Fruit fly (Drosophila melanogaster) whole organism, prepupa: ENCODE measurements around the gene cbt.

ENCODE experiments used
- CG6163 ChIP-seq: fragments of 200-800 bp; sonication (Bioruptor generic); IDR thresholded peaks from 3 replicates; pipeline ENCODE4 v1.3.6; 2022; ENCODE audit warnings: missing biosample characterization, missing genetic modification characterization
- CG6854 ChIP-seq: fragments of 200-800 bp; sonication (Bioruptor generic); optimal IDR thresholded peaks from 2 replicates; lab custom pipeline; 2017; ENCODE audit warnings: missing biosample characterization, mild to moderate bottlenecking, missing genetic modification characterization
- CG9139 ChIP-seq: fragments of 200-800 bp; sonication (Bioruptor generic); optimal IDR thresholded peaks from 3 replicates; lab custom pipeline; 2017; ENCODE audit warnings: missing biosample characterization, mild to moderate bottlenecking, missing genetic modification characterization
- dsx ChIP-seq: fragments of 200-800 bp; optimal IDR thresholded peaks from 3 replicates; lab custom pipeline; 2019; ENCODE audit warnings: missing biosample characterization, mild to moderate bottlenecking, missing genetic modification characterization, moderate library complexity; ENCODE audit not compliant: poor library complexity, severe bottlenecking

- no peak for TF ChIP-seq CG9139 (GFP tag; lab: Kevin White, UChicago)
- TF ChIP-seq dsx (GFP tag; lab: Kevin White, UChicago), result no peak
- TF ChIP-seq CG6854 (GFP tag; lab: Kevin White, UChicago), result no peak
- no peak for TF ChIP-seq CG6163 (GFP tag; lab: Robert Waterston, UW)
These were observed 27.0 kb upstream of the cbt start for dm6 chr2L:506443-506842.
